Worm (Caenorhabditis elegans): ENCODE data around the gene sox-4.

DNA sequence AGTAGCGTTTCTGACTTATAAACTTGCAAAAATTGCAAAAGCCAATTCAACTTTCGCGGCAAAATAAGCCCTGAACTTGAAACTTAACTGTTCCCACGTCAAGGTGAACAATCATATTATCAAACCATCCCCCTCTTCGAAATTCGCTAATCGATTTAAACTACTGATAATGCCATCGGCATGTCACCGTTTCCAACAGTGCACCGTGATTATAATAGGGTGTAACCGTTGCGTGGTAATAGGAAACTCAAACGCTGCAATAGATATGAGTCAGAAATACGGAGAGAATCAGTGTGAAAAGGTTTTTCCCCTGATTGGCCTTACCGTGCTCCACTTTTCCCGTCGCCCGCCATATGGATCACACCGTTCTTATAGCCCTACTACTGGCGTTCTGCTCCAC is 7.9 kb downstream of the sox-4 start:
- TF ChIP-seq elt-1 (tag; optimal IDR thresholded peaks at IDR 0.05) (no peak), nhr-12 (tag; optimal IDR thresholded peaks at IDR 0.05) (no peak), nhr-11 (tag; optimal IDR thresholded peaks at IDR 0.05) (no peak), alr-1 (tag; optimal IDR thresholded peaks at IDR 0.05) (no peak), unc-55 (GFP tag; optimal IDR thresholded peaks at IDR 0.05) (no peak), lin-39 (tag; optimal IDR thresholded peaks at IDR 0.05) (no peak), elt-3 (tag; optimal IDR thresholded peaks at IDR 0.05) (no peak), ZK546.5 (tag; optimal IDR thresholded peaks at IDR 0.05) (no peak), nhr-237 (tag; optimal IDR thresholded peaks at IDR 0.05) (no peak), ztf-11 (tag; optimal IDR thresholded peaks at IDR 0.05) (no peak), peb-1 (tag; optimal IDR thresholded peaks at IDR 0.05) (no peak), zag-1 (tag; optimal IDR thresholded peaks at IDR 0.05) (no peak), ztf-4 (tag; optimal IDR thresholded peaks at IDR 0.05) (no peak)

Data from whole organism, L2 larva.